Fruit fly (Drosophila melanogaster) whole organism, wandering third instar larva: ENCODE measurements around the gene CG14052.

ENCODE experiments used
- Abd-B ChIP-seq: fragments of >200 bp; optimal IDR thresholded peaks from 2 replicates; lab custom pipeline; 2017; ENCODE audit warnings: missing biosample characterization, missing genetic modification characterization
- CG32264 ChIP-seq: fragments of 200-800 bp; sonication (Bioruptor generic); optimal IDR thresholded peaks from 2 replicates; lab custom pipeline; 2016; ENCODE audit warnings: missing biosample characterization, missing genetic modification characterization
- CG9705 ChIP-seq: fragments of 200-800 bp; sonication (Bioruptor generic); optimal IDR thresholded peaks from 2 replicates; lab custom pipeline; 2018; ENCODE audit warnings: missing biosample characterization, mild to moderate bottlenecking, missing genetic modification characterization
- CrebA ChIP-seq: fragments of 200-800 bp; sonication (Bioruptor generic); optimal IDR thresholded peaks from 2 replicates; lab custom pipeline; 2016; ENCODE audit warnings: missing biosample characterization, mild to moderate bottlenecking, missing genetic modification characterization, borderline replicate concordance
- Dfd ChIP-seq: fragments of >200 bp; optimal IDR thresholded peaks from 2 replicates; lab custom pipeline; 2017; ENCODE audit warnings: missing biosample characterization, missing genetic modification characterization
- Dif ChIP-seq: fragments of 200-275, 200-300 bp; sonication (Bioruptor generic); optimal IDR thresholded peaks from 2 replicates; lab custom pipeline; 2018; ENCODE audit warnings: missing biosample characterization, missing genetic modification characterization; ENCODE audit not compliant: partially characterized antibody
- GATAd ChIP-seq: sonication (Bioruptor generic); optimal IDR thresholded peaks from 2 replicates; lab custom pipeline; 2016; ENCODE audit warnings: missing biosample characterization, missing genetic modification characterization
- HLH106 ChIP-seq: fragments of 200-800 bp; optimal IDR thresholded peaks from 3 replicates; lab custom pipeline; 2019; ENCODE audit warnings: missing biosample characterization, mild to moderate bottlenecking, missing genetic modification characterization, moderate library complexity
- Hnf4 ChIP-seq: fragments of 200-800 bp; sonication (Bioruptor generic); optimal IDR thresholded peaks from 2 replicates; lab custom pipeline; 2016; ENCODE audit warnings: missing biosample characterization, mild to moderate bottlenecking, missing genetic modification characterization
- Hr78 ChIP-seq: fragments of >200 bp; optimal IDR thresholded peaks from 2 replicates; lab custom pipeline; 2017; ENCODE audit warnings: missing biosample characterization, missing genetic modification characterization
- Hr83 ChIP-seq: fragments of 200-300 bp; sonication (Bioruptor generic); optimal IDR thresholded peaks from 2 replicates; lab custom pipeline; 2016; ENCODE audit warnings: missing biosample characterization, mild to moderate bottlenecking, missing genetic modification characterization, moderate library complexity; ENCODE audit not compliant: poor library complexity, severe bottlenecking
- Jra ChIP-seq: sonication (Bioruptor generic); optimal IDR thresholded peaks from 2 replicates; lab custom pipeline; 2016; ENCODE audit warnings: missing biosample characterization, missing genetic modification characterization
- Mio ChIP-seq: sonication (Bioruptor generic); optimal IDR thresholded peaks from 2 replicates; lab custom pipeline; 2016; ENCODE audit warnings: missing biosample characterization, missing genetic modification characterization
- Myc ChIP-seq: fragments of >200 bp; optimal IDR thresholded peaks from 2 replicates; lab custom pipeline; 2017
- N ChIP-seq: fragments of >200 bp; optimal IDR thresholded peaks from 2 replicates; lab custom pipeline; 2018; ENCODE audit warnings: missing biosample characterization, missing external identifiers, missing genetic modification characterization
- OdsH ChIP-seq: fragments of 200-800 bp; sonication (Bioruptor generic); optimal IDR thresholded peaks from 2 replicates; lab custom pipeline; 2016; ENCODE audit warnings: missing biosample characterization, mild to moderate bottlenecking, missing genetic modification characterization
- Rel ChIP-seq, 2 experiments: fragments of 200-800 bp; sonication (Bioruptor generic) in 1 of 2; optimal IDR thresholded peaks; 2 replicates in 1 of 2; 3 replicates in 1 of 2; lab custom pipeline; 2016 to 2019; ENCODE audit warnings: mild to moderate bottlenecking in 2 of 2, missing biosample characterization in 2 of 2, missing genetic modification characterization in 2 of 2, moderate library complexity in 1 of 2
- Sp1 ChIP-seq: fragments of 200-800 bp; sonication (Bioruptor generic); optimal IDR thresholded peaks from 3 replicates; lab custom pipeline; 2019; ENCODE audit warnings: missing biosample characterization, mild to moderate bottlenecking, missing genetic modification characterization, moderate library complexity
- Vsx2 ChIP-seq: fragments of 200-300, 225-300 bp; sonication (Bioruptor generic); optimal IDR thresholded peaks from 2 replicates; lab custom pipeline; 2018; ENCODE audit warnings: missing biosample characterization, missing genetic modification characterization; ENCODE audit not compliant: partially characterized antibody
- br ChIP-seq: fragments of 200-800 bp; sonication (Bioruptor generic); optimal IDR thresholded peaks from 2 replicates; lab custom pipeline; 2016; ENCODE audit warnings: missing biosample characterization, missing genetic modification characterization
- brk ChIP-seq: fragments of 200-800 bp; sonication (Bioruptor generic); optimal IDR thresholded peaks from 2 replicates; lab custom pipeline; 2016; ENCODE audit warnings: missing biosample characterization, mild to moderate bottlenecking, missing genetic modification characterization
- dl ChIP-seq, 2 experiments: fragments of 175-275, 200-275 bp in 1 of 2; fragments of 200-275 bp in 1 of 2; sonication (Bioruptor generic); optimal IDR thresholded peaks; lab custom pipeline; 2018; ENCODE audit warnings: mild to moderate bottlenecking in 2 of 2, missing biosample characterization in 2 of 2, missing genetic modification characterization in 2 of 2, moderate library complexity in 2 of 2; ENCODE audit not compliant: partially characterized antibody in 2 of 2, insufficient read depth in 1 of 2
- dmrt93B ChIP-seq: fragments of 200-800 bp; sonication (Bioruptor generic); optimal IDR thresholded peaks from 2 replicates; lab custom pipeline; 2018; ENCODE audit warnings: missing biosample characterization, mild to moderate bottlenecking, missing genetic modification characterization
- dsf ChIP-seq: sonication (Bioruptor generic); optimal IDR thresholded peaks from 2 replicates; lab custom pipeline; 2016; ENCODE audit warnings: missing biosample characterization, missing genetic modification characterization, borderline replicate concordance
- ey ChIP-seq: fragments of 200-800 bp; sonication (Bioruptor generic); optimal IDR thresholded peaks from 2 replicates; lab custom pipeline; 2016; ENCODE audit warnings: missing biosample characterization, missing genetic modification characterization
- foxo ChIP-seq, 2 experiments: fragments of 200-800 bp; sonication (Bioruptor generic); optimal IDR thresholded peaks; 2 replicates in 1 of 2; 3 replicates in 1 of 2; lab custom pipeline; 2016 to 2017; ENCODE audit warnings: missing biosample characterization in 2 of 2, missing genetic modification characterization in 2 of 2
- fru ChIP-seq: fragments of 200-800 bp; sonication (Bioruptor generic); optimal IDR thresholded peaks from 3 replicates; lab custom pipeline; 2016; ENCODE audit warnings: missing biosample characterization, mild to moderate bottlenecking, missing genetic modification characterization
- h ChIP-seq: fragments of 200-800 bp; sonication (Bioruptor generic); optimal IDR thresholded peaks from 3 replicates; lab custom pipeline; 2016; ENCODE audit warnings: missing biosample characterization, mild to moderate bottlenecking, missing genetic modification characterization
- jim ChIP-seq: fragments of 175-275, 200-325 bp; sonication (Bioruptor generic); optimal IDR thresholded peaks from 2 replicates; lab custom pipeline; 2016; ENCODE audit warnings: missing biosample characterization, mild to moderate bottlenecking, missing genetic modification characterization
- lola ChIP-seq: fragments of >200 bp; optimal IDR thresholded peaks from 2 replicates; lab custom pipeline; 2017; ENCODE audit warnings: missing biosample characterization, missing genetic modification characterization
- pan ChIP-seq: fragments of >200 bp; optimal IDR thresholded peaks from 2 replicates; lab custom pipeline; 2017
- psq ChIP-seq: fragments of 200-800 bp; sonication (Bioruptor generic); optimal IDR thresholded peaks from 3 replicates; lab custom pipeline; 2017; ENCODE audit warnings: missing biosample characterization, mild to moderate bottlenecking, missing genetic modification characterization, moderate library complexity
- rgr ChIP-seq: fragments of 200-800 bp; sonication (Bioruptor generic); optimal IDR thresholded peaks from 3 replicates; lab custom pipeline; 2016; ENCODE audit warnings: missing biosample characterization, mild to moderate bottlenecking, missing genetic modification characterization
- sage ChIP-seq: fragments of 200-800 bp; sonication (Bioruptor generic); optimal IDR thresholded peaks from 2 replicates; lab custom pipeline; 2016; ENCODE audit warnings: missing biosample characterization, mild to moderate bottlenecking, missing genetic modification characterization
- sv ChIP-seq: fragments of 200-800 bp; sonication (Bioruptor generic); optimal IDR thresholded peaks from 3 replicates; lab custom pipeline; 2016; ENCODE audit warnings: missing biosample characterization, missing genetic modification characterization
- tai ChIP-seq: sonication (Bioruptor generic); optimal IDR thresholded peaks from 2 replicates; lab custom pipeline; 2016; ENCODE audit warnings: missing biosample characterization, missing genetic modification characterization
- usp ChIP-seq: fragments of >200 bp; optimal IDR thresholded peaks from 2 replicates; lab custom pipeline; 2017; ENCODE audit warnings: missing biosample characterization, missing genetic modification characterization
- woc ChIP-seq: sonication (Bioruptor generic); optimal IDR thresholded peaks from 2 replicates; lab custom pipeline; 2016; ENCODE audit warnings: missing biosample characterization, mild to moderate bottlenecking, missing genetic modification characterization

Gene CG14052

dm6 chrX:2222181-2222790 is 1.3 kb upstream of the CG14052 start, which contains the start of gene Vinc:
TSS of gene Vinc (minus strand) at chrX:2222567.
- TF ChIP-seq Jra (GFP tag; lab: Kevin White, UChicago), result peak; percentile 86
- no peak for TF ChIP-seq Myc (lab: Kevin White, UChicago)
- no peak for TF ChIP-seq N (GFP tag; lab: Kevin White, UChicago)
- TF ChIP-seq Vsx2, result no peak
- peak; percentile 86 for TF ChIP-seq Hr83 (GFP tag; lab: Kevin White, UChicago)
- TF ChIP-seq Mio (GFP tag; lab: Kevin White, UChicago), result no peak
- TF ChIP-seq rgr (GFP tag; lab: Kevin White, UChicago), result peak; percentile 78
- TF ChIP-seq Sp1, result peak; percentile 82
- no peak for TF ChIP-seq sage (GFP tag; lab: Kevin White, UChicago)
- peak; percentile 92 for TF ChIP-seq HLH106 (tag; lab: Kevin White, UChicago)
- peak; percentile 85 for TF ChIP-seq CG9705 (GFP tag; lab: Kevin White, UChicago)
- peak; percentile 40 for TF ChIP-seq Rel (GFP tag; optimal IDR thresholded peaks at IDR 0.05; lab: Kevin White, UChicago)
- peak; percentile 97 for TF ChIP-seq Rel (tag; optimal IDR thresholded peaks at IDR 0.05; lab: Kevin White, UChicago)
- TF ChIP-seq CrebA (GFP tag; lab: Kevin White, UChicago), result no peak
- no peak for TF ChIP-seq jim (GFP tag; lab: Kevin White, UChicago)
- TF ChIP-seq woc (GFP tag; lab: Kevin White, UChicago), result no peak
- TF ChIP-seq ey (GFP tag; lab: Kevin White, UChicago), result peak; percentile 82
- TF ChIP-seq Dfd, result no peak
- peak; percentile 79 for TF ChIP-seq CG32264 (GFP tag; lab: Kevin White, UChicago)
- no peak for TF ChIP-seq GATAd
- TF ChIP-seq pan, result no peak
- no peak for TF ChIP-seq lola (GFP tag; lab: Kevin White, UChicago)
- no peak for TF ChIP-seq Abd-B (GFP tag; lab: Kevin White, UChicago)
- TF ChIP-seq dmrt93B (GFP tag; lab: Kevin White, UChicago), result no peak
- TF ChIP-seq sv (GFP tag; lab: Kevin White, UChicago), result peak; percentile 66
- TF ChIP-seq usp (GFP tag; lab: Kevin White, UChicago), result no peak
- TF ChIP-seq br (GFP tag; lab: Kevin White, UChicago), result peak; percentile 88
- TF ChIP-seq psq (GFP tag; lab: Kevin White, UChicago), result peak; percentile 93
- TF ChIP-seq fru (GFP tag; lab: Kevin White, UChicago), result peak; percentile 95
- no peak for TF ChIP-seq Hnf4 (GFP tag; lab: Kevin White, UChicago)
- peak in 1 of 2 experiments; percentile 93 for TF ChIP-seq foxo (GFP tag; optimal IDR thresholded peaks at IDR 0.05; lab: Kevin White, UChicago)
- TF ChIP-seq dl (GFP tag; optimal IDR thresholded peaks at IDR 0.05; lab: Kevin White, UChicago; ENCODE audit: insufficient read depth in 1 of 2, partially characterized antibody in 2 of 2), result no peak
- TF ChIP-seq brk, result no peak
- TF ChIP-seq OdsH (GFP tag; lab: Kevin White, UChicago), result peak; percentile 63
- TF ChIP-seq Dif (GFP tag; lab: Kevin White, UChicago), result peak; percentile 40
- no peak for TF ChIP-seq tai (GFP tag; lab: Kevin White, UChicago)
- no peak for TF ChIP-seq dsf (GFP tag; lab: Kevin White, UChicago)
- peak; percentile 93 for TF ChIP-seq h (GFP tag; lab: Kevin White, UChicago)
- no peak for TF ChIP-seq Hr78 (GFP tag; lab: Kevin White, UChicago)

- TF ChIP-seq h (GFP tag; lab: Kevin White, UChicago) (no peak), CrebA (GFP tag; lab: Kevin White, UChicago) (no peak), usp (GFP tag; lab: Kevin White, UChicago) (no peak), dsf (GFP tag; lab: Kevin White, UChicago) (no peak), br (GFP tag; lab: Kevin White, UChicago) (no peak), Dif (GFP tag; lab: Kevin White, UChicago) (peak; percentile 43), dmrt93B (GFP tag; lab: Kevin White, UChicago) (no peak)
Measured at dm6 chrX:2225138-2225537, 1.6 kb downstream of the CG14052 start, which contains the start of gene pcx. TSS of gene pcx (plus strand) at chrX:2225296.
